Fruit fly (Drosophila melanogaster) whole organism, embryonic: Measurements from ENCODE around the gene BHD.

Source experiments
- Ada2b ChIP-seq: fragments of 200-800 bp; sonication (Bioruptor generic); IDR thresholded peaks from 2 replicates; pipeline ENCODE4 v1.3.6; 2022; ENCODE audit warnings: missing biosample characterization, missing genetic modification characterization
- Atf3 ChIP-seq: fragments of 200-800 bp; sonication (Bioruptor generic); optimal IDR thresholded peaks from 3 replicates; lab custom pipeline; 2016; ENCODE audit warnings: missing biosample characterization, missing genetic modification characterization
- BEAF-32 ChIP-seq: fragments of 200-800 bp; sonication (Bioruptor generic); optimal IDR thresholded peaks from 3 replicates; lab custom pipeline; 2017; ENCODE audit warnings: missing biosample characterization, missing genetic modification characterization, mild to moderate bottlenecking, moderate library complexity, missing genetic modification reagents
- CG10274 ChIP-seq: fragments of 200-800 bp; sonication (Bioruptor generic); optimal IDR thresholded peaks from 3 replicates; lab custom pipeline; 2017; ENCODE audit warnings: missing biosample characterization, mild to moderate bottlenecking, missing genetic modification characterization
- CG10366 ChIP-seq: fragments of 200-800 bp; sonication (Bioruptor generic); IDR thresholded peaks from 2 replicates; pipeline ENCODE4 v1.3.6; 2022; ENCODE audit warnings: missing biosample characterization, missing genetic modification characterization
- CG11695 ChIP-seq: fragments of 200-800 bp; sonication (Bioruptor generic); IDR thresholded peaks from 3 replicates; pipeline ENCODE4 v1.3.6; 2022; ENCODE audit warnings: missing biosample characterization, missing genetic modification characterization
- CG12219 ChIP-seq: fragments of 200-800 bp; sonication (Bioruptor generic); optimal IDR thresholded peaks from 3 replicates; lab custom pipeline; 2018; ENCODE audit warnings: missing biosample characterization, mild to moderate bottlenecking, missing genetic modification characterization
- CG12391 ChIP-seq: fragments of 200-800 bp; sonication (Bioruptor generic); optimal IDR thresholded peaks from 3 replicates; lab custom pipeline; 2018; ENCODE audit warnings: missing biosample characterization, mild to moderate bottlenecking, missing genetic modification characterization, moderate library complexity
- CG12769 ChIP-seq: fragments of 200-800 bp; sonication (Bioruptor generic); optimal IDR thresholded peaks from 2 replicates; lab custom pipeline; 2019; ENCODE audit warnings: missing biosample characterization, mild to moderate bottlenecking, missing genetic modification characterization, moderate library complexity
- CG14050 ChIP-seq: fragments of 200-800 bp; sonication (Bioruptor generic); IDR thresholded peaks from 3 replicates; pipeline ENCODE4 v1.3.6; 2022; ENCODE audit warnings: missing biosample characterization, missing genetic modification characterization
- CG17359 ChIP-seq: fragments of 200-800 bp; sonication (Bioruptor generic); optimal IDR thresholded peaks from 3 replicates; lab custom pipeline; 2018; ENCODE audit warnings: missing biosample characterization, mild to moderate bottlenecking, missing genetic modification characterization, moderate library complexity
- CG17568 ChIP-seq: fragments of 200-800 bp; sonication (Bioruptor generic); optimal IDR thresholded peaks from 2 replicates; lab custom pipeline; 2018; ENCODE audit warnings: missing biosample characterization, mild to moderate bottlenecking, missing genetic modification characterization, moderate library complexity
- CG2889 ChIP-seq: fragments of 200-800 bp; sonication (Bioruptor generic); IDR thresholded peaks from 3 replicates; pipeline ENCODE4 v1.3.6; 2022; ENCODE audit warnings: missing biosample characterization, missing genetic modification characterization
- CG31365 ChIP-seq: fragments of 200-800 bp; sonication (Bioruptor generic); optimal IDR thresholded peaks from 2 replicates; lab custom pipeline; 2018; ENCODE audit warnings: missing biosample characterization, mild to moderate bottlenecking, missing genetic modification characterization
- CG3163 ChIP-seq: fragments of 200-800 bp; sonication (Bioruptor generic); optimal IDR thresholded peaks from 3 replicates; lab custom pipeline; 2016; ENCODE audit warnings: missing biosample characterization, missing genetic modification characterization
- CG34376 ChIP-seq: fragments of 200-800 bp; sonication (Bioruptor generic); optimal IDR thresholded peaks from 2 replicates; lab custom pipeline; 2018; ENCODE audit warnings: missing biosample characterization, mild to moderate bottlenecking, missing genetic modification characterization
- CG3838 ChIP-seq: fragments of 200-800 bp; sonication (Bioruptor generic); optimal IDR thresholded peaks from 3 replicates; lab custom pipeline; 2016; ENCODE audit warnings: missing biosample characterization, missing genetic modification characterization
- CG4360 ChIP-seq: fragments of 200-800 bp; sonication (Bioruptor generic); IDR thresholded peaks from 2 replicates; pipeline ENCODE4 v1.3.6; 2022; ENCODE audit warnings: missing biosample characterization, missing genetic modification characterization
- CG4820 ChIP-seq: fragments of 200-800 bp; sonication (Bioruptor generic); optimal IDR thresholded peaks from 3 replicates; lab custom pipeline; 2016; ENCODE audit warnings: missing biosample characterization, missing genetic modification characterization
- CG6765 ChIP-seq: fragments of 200-800 bp; sonication (Bioruptor generic); optimal IDR thresholded peaks from 3 replicates; lab custom pipeline; 2017; ENCODE audit warnings: missing biosample characterization, mild to moderate bottlenecking, missing genetic modification characterization
- CG7987 ChIP-seq: fragments of 200-800 bp; sonication (Bioruptor generic); optimal IDR thresholded peaks from 2 replicates; lab custom pipeline; 2018; ENCODE audit warnings: missing biosample characterization, mild to moderate bottlenecking, missing genetic modification characterization, moderate library complexity
- CG8290 ChIP-seq, 3 experiments: fragments of 200-800 bp; sonication (Bioruptor generic); optimal IDR thresholded peaks; 2 replicates each; lab custom pipeline; 2016 to 2019; ENCODE audit warnings: missing biosample characterization in 3 of 3, missing genetic modification characterization in 3 of 3, mild to moderate bottlenecking in 2 of 3, moderate library complexity in 1 of 3
- Camta ChIP-seq: fragments of 200-800 bp; sonication (Bioruptor generic); optimal IDR thresholded peaks from 2 replicates; lab custom pipeline; 2016; ENCODE audit warnings: missing biosample characterization, missing genetic modification characterization
- Chrac-16 ChIP-seq: fragments of 200-800 bp; sonication (Bioruptor generic); optimal IDR thresholded peaks from 3 replicates; lab custom pipeline; 2016; ENCODE audit warnings: missing biosample characterization, missing genetic modification characterization
- D19B ChIP-seq: fragments of 200-800 bp; sonication (Bioruptor generic); optimal IDR thresholded peaks from 2 replicates; lab custom pipeline; 2017; ENCODE audit warnings: missing biosample characterization, mild to moderate bottlenecking, missing genetic modification characterization
- Dll ChIP-seq: fragments of 200-800 bp; sonication (Bioruptor generic); IDR thresholded peaks from 4 replicates; pipeline ENCODE4 v1.3.6; 2022; ENCODE audit warnings: missing biosample characterization, missing genetic modification characterization; ENCODE audit not compliant: partially characterized antibody
- E2f2 ChIP-seq: fragments of 200-800 bp; sonication (Bioruptor generic); IDR thresholded peaks from 2 replicates; pipeline ENCODE4 v1.3.6; 2022; ENCODE audit warnings: missing biosample characterization, missing genetic modification characterization
- Hmx ChIP-seq: fragments of 200-800 bp; sonication (Bioruptor generic); optimal IDR thresholded peaks from 2 replicates; lab custom pipeline; 2016; ENCODE audit warnings: missing biosample characterization, missing genetic modification characterization
- Nf-YC ChIP-seq: fragments of 200-800 bp; optimal IDR thresholded peaks from 3 replicates; lab custom pipeline; 2019; ENCODE audit warnings: missing biosample characterization, mild to moderate bottlenecking, missing genetic modification characterization, moderate library complexity
- Pdp1 ChIP-seq, 2 experiments: fragments of 200-800 bp; sonication (Bioruptor generic); optimal IDR thresholded peaks; 3 replicates each; lab custom pipeline; 2016; ENCODE audit warnings: missing biosample characterization in 2 of 2, missing genetic modification characterization in 2 of 2, mild to moderate bottlenecking in 1 of 2, moderate library complexity in 1 of 2
- Ptx1 ChIP-seq: fragments of 200-800 bp; sonication (Bioruptor generic); IDR thresholded peaks from 2 replicates; pipeline ENCODE4 v1.3.6; 2022; ENCODE audit warnings: missing biosample characterization, missing genetic modification characterization
- Trl ChIP-seq, 3 experiments: fragments of >200 bp in 2 of 3; fragments of 200-800 bp in 1 of 3; sonication (Bioruptor generic) in 1 of 3; optimal IDR thresholded peaks; 2 replicates in 1 of 3; 3 replicates in 2 of 3; lab custom pipeline; 2016 to 2017; ENCODE audit warnings: missing biosample characterization in 1 of 3, missing genetic modification characterization in 1 of 3
- Xbp1 ChIP-seq: fragments of 200-800 bp; sonication (Bioruptor generic); optimal IDR thresholded peaks from 3 replicates; lab custom pipeline; 2016; ENCODE audit warnings: missing biosample characterization, mild to moderate bottlenecking, missing genetic modification characterization
- ac ChIP-seq: fragments of 200-800 bp; sonication (Bioruptor generic); optimal IDR thresholded peaks from 3 replicates; lab custom pipeline; 2017; ENCODE audit warnings: missing biosample characterization, mild to moderate bottlenecking, missing genetic modification characterization
- bsh ChIP-seq, 2 experiments: fragments of 200-800 bp; sonication (Bioruptor generic); optimal IDR thresholded peaks; 2 replicates each; lab custom pipeline; 2017 to 2018; ENCODE audit warnings: mild to moderate bottlenecking in 2 of 2, missing biosample characterization in 2 of 2, missing genetic modification characterization in 2 of 2, moderate library complexity in 1 of 2
- chm ChIP-seq: fragments of 200-800 bp; sonication (Bioruptor generic); IDR thresholded peaks from 2 replicates; pipeline ENCODE4 v1.3.6; 2022; ENCODE audit warnings: missing biosample characterization, missing genetic modification characterization
- hkb ChIP-seq, 2 experiments: fragments of 200-800 bp in 1 of 2; fragments of >200 bp in 1 of 2; sonication (Bioruptor generic) in 1 of 2; IDR thresholded peaks in 1 of 2; optimal IDR thresholded peaks in 1 of 2; 2 replicates each; pipeline versions ENCODE4 v1.3.6 to Lab custom; 2017 to 2022; ENCODE audit warnings: missing biosample characterization in 1 of 2, missing genetic modification characterization in 1 of 2
- klu ChIP-seq: fragments of 200-800 bp; sonication (Bioruptor generic); IDR thresholded peaks from 2 replicates; pipeline ENCODE4 v1.3.6; 2022; ENCODE audit warnings: missing biosample characterization, missing genetic modification characterization
- lbe ChIP-seq: fragments of 200-800 bp; sonication (Bioruptor generic); optimal IDR thresholded peaks from 2 replicates; lab custom pipeline; 2016; ENCODE audit warnings: missing biosample characterization, mild to moderate bottlenecking, missing genetic modification characterization
- luna ChIP-seq: fragments of 200-800 bp; sonication (Bioruptor generic); optimal IDR thresholded peaks from 2 replicates; lab custom pipeline; 2016; ENCODE audit warnings: missing biosample characterization, missing genetic modification characterization
- mirr ChIP-seq: fragments of 200-800 bp; sonication (Bioruptor generic); optimal IDR thresholded peaks from 3 replicates; lab custom pipeline; 2018; ENCODE audit warnings: missing biosample characterization, mild to moderate bottlenecking, missing genetic modification characterization
- org-1 ChIP-seq: fragments of 200-800 bp; sonication (Bioruptor generic); optimal IDR thresholded peaks from 2 replicates; lab custom pipeline; 2017; ENCODE audit warnings: missing biosample characterization, missing genetic modification characterization
- p53 ChIP-seq: fragments of 200-800 bp; sonication (Bioruptor generic); optimal IDR thresholded peaks from 2 replicates; lab custom pipeline; 2016; ENCODE audit warnings: missing biosample characterization, missing genetic modification characterization
- pfk ChIP-seq: fragments of 200-800 bp; sonication (Bioruptor generic); optimal IDR thresholded peaks from 2 replicates; lab custom pipeline; 2018; ENCODE audit warnings: missing biosample characterization, mild to moderate bottlenecking, missing genetic modification characterization, moderate library complexity
- phol ChIP-seq: fragments of 200-800 bp; sonication (Bioruptor generic); optimal IDR thresholded peaks from 3 replicates; lab custom pipeline; 2018; ENCODE audit warnings: missing biosample characterization, mild to moderate bottlenecking, missing genetic modification characterization, moderate library complexity
- pros ChIP-seq: fragments of 200-800 bp; sonication (Bioruptor generic); optimal IDR thresholded peaks from 3 replicates; lab custom pipeline; 2019; ENCODE audit warnings: missing biosample characterization, mild to moderate bottlenecking, missing genetic modification characterization, moderate library complexity
- sima ChIP-seq: fragments of 200-800 bp; sonication (Bioruptor generic); optimal IDR thresholded peaks from 2 replicates; lab custom pipeline; 2016; ENCODE audit warnings: missing biosample characterization, missing genetic modification characterization
- toy ChIP-seq: fragments of 200-800 bp; sonication (Bioruptor generic); IDR thresholded peaks from 2 replicates; pipeline ENCODE4 v1.3.6; 2022; ENCODE audit warnings: missing biosample characterization, missing genetic modification characterization
- usp ChIP-seq: fragments of >200 bp; optimal IDR thresholded peaks from 2 replicates; lab custom pipeline; 2017; ENCODE audit warnings: missing biosample characterization, missing genetic modification characterization

BHD gene

DNA sequence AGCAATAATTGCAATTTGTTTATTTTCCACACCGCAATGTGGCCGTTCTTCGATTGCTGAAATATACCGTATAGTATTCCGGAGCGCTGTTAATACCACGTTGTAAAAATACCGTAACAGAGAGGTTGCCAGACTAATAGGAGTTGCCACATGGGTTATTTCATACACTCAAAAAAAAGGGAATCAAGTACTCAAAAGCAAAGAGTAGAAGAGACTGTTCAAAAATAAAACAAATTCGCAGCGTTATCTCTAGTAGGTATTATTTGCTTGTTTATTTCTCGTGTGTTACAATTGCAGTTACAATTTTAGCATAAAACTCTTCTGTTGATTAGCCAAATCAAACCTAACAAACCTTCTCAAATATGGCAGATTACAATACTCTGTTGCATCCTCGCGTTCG is 12.1 kb downstream of the BHD start, which contains the start of gene MED4 (continued):
- TF ChIP-seq Ada2b (peak; percentile 60), CG10366 (GFP tag; lab: Robert Waterston, UW) (peak; percentile 81), CG3838 (GFP tag; lab: Kevin White, UChicago) (peak; percentile 40), Dll (GFP tag; lab: Robert Waterston, UW) (peak; percentile 19; the same call in 1 of the 4 replicates), CG2889 (peak; percentile 61; the same call in 2 of the 3 replicates), ac (GFP tag; lab: Kevin White, UChicago) (peak; percentile 16), lbe (GFP tag; lab: Kevin White, UChicago) (peak; percentile 48), toy (GFP tag; lab: Robert Waterston, UW) (no peak), phol (tag; lab: Kevin White, UChicago) (peak; percentile 82), pros (GFP tag; lab: Kevin White, UChicago) (no peak), Chrac-16 (GFP tag; lab: Kevin White, UChicago) (peak; percentile 80), Hmx (GFP tag; lab: Kevin White, UChicago) (peak; percentile 14), klu (peak; percentile 54; the same call in 1 of the 2 replicates), CG12391 (tag; lab: Kevin White, UChicago) (peak; percentile 82), CG4360 (peak; percentile 12; the same call in 1 of the 2 replicates), CG7987 (GFP tag; lab: Kevin White, UChicago) (peak; percentile 65), sima (GFP tag; lab: Kevin White, UChicago) (no peak), CG3163 (GFP tag; lab: Kevin White, UChicago) (peak; percentile 72), Camta (GFP tag; lab: Kevin White, UChicago) (peak; percentile 81), Trl (optimal IDR thresholded peaks at IDR 0.05; lab: Kevin White, UChicago) (no peak), Trl (GFP tag; optimal IDR thresholded peaks at IDR 0.05; lab: Kevin White, UChicago) (peak; percentile 84), mirr (GFP tag; lab: Kevin White, UChicago) (no peak), bsh (GFP tag; optimal IDR thresholded peaks at IDR 0.05; lab: Kevin White, UChicago) (peak; percentile 48 to 71), luna (GFP tag; lab: Kevin White, UChicago) (peak; percentile 70), usp (GFP tag; lab: Kevin White, UChicago) (no peak), CG17359 (tag; lab: Kevin White, UChicago) (peak; percentile 69), CG34376 (no peak), pfk (no peak), CG12769 (tag; lab: Kevin White, UChicago) (peak; percentile 85), D19B (peak; percentile 56), Nf-YC (tag; lab: Kevin White, UChicago) (peak; percentile 49), BEAF-32 (GFP tag; lab: Kevin White, UChicago) (peak; percentile 48), org-1 (GFP tag; lab: Kevin White, UChicago) (peak; percentile 61), CG4820 (GFP tag; lab: Kevin White, UChicago) (peak; percentile 60), CG11695 (GFP tag; lab: Robert Waterston, UW) (peak; percentile 74; the same call in 2 of the 3 replicates), Atf3 (GFP tag; lab: Kevin White, UChicago) (peak; percentile 75), CG31365 (tag; lab: Kevin White, UChicago) (no peak), Pdp1 (GFP tag; optimal IDR thresholded peaks at IDR 0.05; lab: Kevin White, UChicago) (peak; percentile 78 to 85), CG10274 (GFP tag; lab: Kevin White, UChicago) (peak; percentile 21), p53 (peak; percentile 75), Xbp1 (peak; percentile 89), CG17568 (no peak), chm (GFP tag; lab: Robert Waterston, UW) (peak; percentile 90), CG8290 (GFP tag; optimal IDR thresholded peaks at IDR 0.05; lab: Kevin White, UChicago) (peak; percentile 55), CG8290 (tag; optimal IDR thresholded peaks at IDR 0.05; lab: Kevin White, UChicago) (peak in 1 of 2 experiments; percentile 92), CG14050 (GFP tag; lab: Robert Waterston, UW) (peak; percentile 38; the same call in 1 of the 3 replicates), hkb (optimal IDR thresholded peaks at IDR 0.05; lab: Kevin White, UChicago) (no peak), hkb (GFP tag; IDR thresholded peaks at IDR 0.05; lab: Robert Waterston, UW) (peak; percentile 83), E2f2 (GFP tag; lab: Robert Waterston, UW) (peak; percentile 67; the same call in 1 of the 2 replicates), CG6765 (GFP tag; lab: Kevin White, UChicago) (peak; percentile 60), Ptx1 (peak; percentile 74), CG12219 (GFP tag; lab: Kevin White, UChicago) (peak; percentile 79)
